Fruit fly (Drosophila melanogaster): Measurements from ENCODE around the gene CG13692.
A peak's percentile ranks its signal among the peaks of the same experiment; 100 is the strongest.

Gene CG13692

dm6 chr2L:403627-404575 is 17.7 kb upstream of the CG13692 start, which contains the start of gene Polr1B (continued):
- TF ChIP-seq Drgx (GFP tag; IDR thresholded peaks at IDR 0.05) (no peak), CG8944 (GFP tag; optimal IDR thresholded peaks at IDR 0.05) (no peak), Bteb2 (GFP tag; optimal IDR thresholded peaks at IDR 0.05) (no peak), Med (GFP tag) (peak; percentile 51), wor (GFP tag; IDR thresholded peaks at IDR 0.05) (no peak), nom (GFP tag; optimal IDR thresholded peaks at IDR 0.05) (no peak), tgo (GFP tag; IDR thresholded peaks at IDR 0.05) (no peak), CG10366 (GFP tag; IDR thresholded peaks at IDR 0.05) (no peak), CG2202 (tag; optimal IDR thresholded peaks at IDR 0.05) (no peak), CG5180 (GFP tag; optimal IDR thresholded peaks at IDR 0.05) (peak; percentile 91), gcm2 (GFP tag; optimal IDR thresholded peaks at IDR 0.05) (no peak), CG13296 (GFP tag; optimal IDR thresholded peaks at IDR 0.05) (no peak), CG2120 (GFP tag; optimal IDR thresholded peaks at IDR 0.05) (peak; percentile 39), CG32772 (GFP tag; IDR thresholded peaks at IDR 0.05) (no peak), scrt (GFP tag; optimal IDR thresholded peaks at IDR 0.05) (no peak), D (optimal IDR thresholded peaks at IDR 0.05) (no peak), D (GFP tag; optimal IDR thresholded peaks at IDR 0.05) (no peak), cwo (GFP tag; optimal IDR thresholded peaks at IDR 0.05) (peak; percentile 91), Mad (GFP tag; optimal IDR thresholded peaks at IDR 0.05) (no peak), Sry-δ (GFP tag; optimal IDR thresholded peaks at IDR 0.05) (peak; percentile 59), Taf1 (GFP tag; IDR thresholded peaks at IDR 0.05) (no peak), Pdp1 (GFP tag; optimal IDR thresholded peaks at IDR 0.05) (no peak), CG3995 (GFP tag; optimal IDR thresholded peaks at IDR 0.05) (no peak), CG13775 (GFP tag; optimal IDR thresholded peaks at IDR 0.05) (no peak), crp (GFP tag; optimal IDR thresholded peaks at IDR 0.05) (peak; percentile 85 to 98), CG6689 (GFP tag; IDR thresholded peaks at IDR 0.05) (no peak), CG18764 (GFP tag; optimal IDR thresholded peaks at IDR 0.05) (no peak), CG17361 (GFP tag; IDR thresholded peaks at IDR 0.05) (no peak; the same call in 2 of the 3 replicates), CG4282 (GFP tag; optimal IDR thresholded peaks at IDR 0.05) (no peak), TFAM (GFP tag; optimal IDR thresholded peaks at IDR 0.05) (no peak), CG9797 (GFP tag; optimal IDR thresholded peaks at IDR 0.05) (peak; percentile 21), Hand (GFP tag; optimal IDR thresholded peaks at IDR 0.05) (no peak), Sox100B (GFP tag; optimal IDR thresholded peaks at IDR 0.05) (no peak), Fer2 (tag; optimal IDR thresholded peaks at IDR 0.05) (no peak), CG31388 (GFP tag; optimal IDR thresholded peaks at IDR 0.05) (no peak), CG42726 (GFP tag; IDR thresholded peaks at IDR 0.05; ENCODE audit: partially characterized antibody) (no peak), CTCF (GFP tag; optimal IDR thresholded peaks at IDR 0.05) (peak; percentile 90), org-1 (GFP tag; optimal IDR thresholded peaks at IDR 0.05) (no peak), amos (GFP tag; IDR thresholded peaks at IDR 0.05; ENCODE audit: partially characterized antibody) (peak; percentile 64), Atf-2 (GFP tag; optimal IDR thresholded peaks at IDR 0.05) (no peak), CG2116 (GFP tag; optimal IDR thresholded peaks at IDR 0.05) (peak; percentile 62), Fer1 (GFP tag; optimal IDR thresholded peaks at IDR 0.05) (peak; percentile 41), CG11247 (GFP tag; IDR thresholded peaks at IDR 0.05) (no peak), vvl (GFP tag; IDR thresholded peaks at IDR 0.05) (no peak), Rx (GFP tag; IDR thresholded peaks at IDR 0.05) (no peak), CG12299 (tag; optimal IDR thresholded peaks at IDR 0.05) (peak; percentile 19), ab (GFP tag; optimal IDR thresholded peaks at IDR 0.05) (no peak), so (GFP tag; IDR thresholded peaks at IDR 0.05) (no peak), chif (GFP tag; optimal IDR thresholded peaks at IDR 0.05) (no peak), CG17829 (tag; optimal IDR thresholded peaks at IDR 0.05) (peak; percentile 36)

Measured in whole organism, embryonic.